Fruit fly (Drosophila melanogaster) whole organism, embryonic: ENCODE data around the gene CG9497.

Experiments
- CG17385 ChIP-seq: fragments of 200-800 bp; sonication (Bioruptor generic); optimal IDR thresholded peaks from 3 replicates; lab custom pipeline; 2018; ENCODE audit warnings: missing biosample characterization, mild to moderate bottlenecking, missing genetic modification characterization
- CG6813 ChIP-seq: fragments of 200-800 bp; sonication (Bioruptor generic); optimal IDR thresholded peaks from 2 replicates; lab custom pipeline; 2017; ENCODE audit warnings: missing biosample characterization, missing genetic modification characterization, mild to moderate bottlenecking, moderate library complexity, missing genetic modification reagents
- E2f1 ChIP-seq: fragments of 200-800 bp; sonication (Bioruptor generic); IDR thresholded peaks from 2 replicates; pipeline ENCODE4 v1.3.6; 2022; ENCODE audit warnings: missing biosample characterization, missing genetic modification characterization
- HLH54F ChIP-seq: fragments of 200-800 bp; sonication (Bioruptor generic); optimal IDR thresholded peaks from 3 replicates; lab custom pipeline; 2016; ENCODE audit warnings: missing biosample characterization, missing genetic modification characterization
- psq ChIP-seq: fragments of 200-800 bp; sonication (Bioruptor generic); optimal IDR thresholded peaks from 2 replicates; lab custom pipeline; 2017; ENCODE audit warnings: missing biosample characterization, missing genetic modification characterization
- usp ChIP-seq: fragments of >200 bp; optimal IDR thresholded peaks from 2 replicates; lab custom pipeline; 2017; ENCODE audit warnings: missing biosample characterization, missing genetic modification characterization

dm6 chr2L:6341246-6341645 lies 7.0 kb downstream of the CG9497 start:
- TF ChIP-seq usp = no peak
- no peak for TF ChIP-seq CG6813 (GFP tag; lab: Kevin White, UChicago)
- TF ChIP-seq HLH54F (GFP tag; lab: Kevin White, UChicago) = no peak
- no peak for TF ChIP-seq CG17385
- TF ChIP-seq E2f1 = no peak
- no peak for TF ChIP-seq psq (GFP tag; lab: Kevin White, UChicago)
